Worm (Caenorhabditis elegans) whole organism, L2 larva: ENCODE data around the gene nspg-10.

Experiments
- C34F6.9 ChIP-seq: fragments of 150-350 bp; optimal IDR thresholded peaks from 2 replicates; lab custom pipeline; 2014; ENCODE audit warnings: missing biosample characterization, missing genetic modification characterization
- R02D3.7 ChIP-seq: fragments of 150-350 bp; optimal IDR thresholded peaks from 2 replicates; lab custom pipeline; 2014; ENCODE audit warnings: missing biosample characterization, missing genetic modification characterization
- ZK546.5 ChIP-seq: sonication (generic microtip); optimal IDR thresholded peaks from 2 replicates; lab custom pipeline; 2017; ENCODE audit warnings: missing biosample characterization, missing genetic modification characterization
- alr-1 ChIP-seq: fragments of 150-350 bp; optimal IDR thresholded peaks from 2 replicates; lab custom pipeline; 2014; ENCODE audit warnings: missing biosample characterization, missing genetic modification characterization
- aly-2 ChIP-seq: fragments of 150-350 bp; optimal IDR thresholded peaks from 2 replicates; lab custom pipeline; 2014; ENCODE audit warnings: missing biosample characterization, missing genetic modification characterization
- ama-1 ChIP-seq: fragments of 150-350 bp; optimal IDR thresholded peaks from 2 replicates; lab custom pipeline; 2018; ENCODE audit warnings: inconsistent platforms
- ceh-16 ChIP-seq: fragments of 150-350 bp; optimal IDR thresholded peaks from 2 replicates; lab custom pipeline; 2014; ENCODE audit warnings: missing biosample characterization, missing genetic modification characterization
- ceh-82 ChIP-seq: fragments of 150-350 bp; optimal IDR thresholded peaks from 2 replicates; lab custom pipeline; 2014; ENCODE audit warnings: missing biosample characterization, missing genetic modification characterization
- crh-2 ChIP-seq: sonication (generic microtip); optimal IDR thresholded peaks from 2 replicates; lab custom pipeline; 2017; ENCODE audit warnings: missing biosample characterization, missing genetic modification characterization
- dmd-4 ChIP-seq: sonication (generic microtip); optimal IDR thresholded peaks from 2 replicates; lab custom pipeline; 2017; ENCODE audit warnings: missing biosample characterization, missing genetic modification characterization
- elt-1 ChIP-seq: fragments of 150-350 bp; optimal IDR thresholded peaks from 2 replicates; lab custom pipeline; 2014; ENCODE audit warnings: missing biosample characterization, missing genetic modification characterization
- elt-3 ChIP-seq: sonication (generic microtip); optimal IDR thresholded peaks from 2 replicates; lab custom pipeline; 2017; ENCODE audit warnings: missing biosample characterization, missing genetic modification characterization
- fos-1 ChIP-seq: fragments of 150-350 bp; optimal IDR thresholded peaks from 2 replicates; lab custom pipeline; 2014; ENCODE audit warnings: missing biosample characterization, missing genetic modification characterization
- gmeb-1 ChIP-seq: fragments of 150-350 bp; optimal IDR thresholded peaks from 2 replicates; lab custom pipeline; 2014; ENCODE audit warnings: missing biosample characterization, missing genetic modification characterization
- lin-13 ChIP-seq: fragments of 150-350 bp; optimal IDR thresholded peaks from 2 replicates; lab custom pipeline; 2014; ENCODE audit warnings: missing biosample characterization, missing genetic modification reagents, missing genetic modification characterization
- lin-39 ChIP-seq: fragments of 150-350 bp; optimal IDR thresholded peaks from 2 replicates; lab custom pipeline; 2014; ENCODE audit warnings: missing biosample characterization, missing genetic modification reagents, missing genetic modification characterization
- mab-5 ChIP-seq: fragments of 150-350 bp; optimal IDR thresholded peaks from 2 replicates; lab custom pipeline; 2014; ENCODE audit warnings: missing biosample characterization, missing genetic modification characterization
- mdl-1 ChIP-seq, 2 experiments: fragments of 150-350 bp in 1 of 2; sonication (generic microtip) in 1 of 2; optimal IDR thresholded peaks; 2 replicates each; lab custom pipeline; 2017; ENCODE audit warnings: missing biosample characterization in 2 of 2, missing genetic modification characterization in 2 of 2
- nhr-23 ChIP-seq: fragments of 150-350 bp; optimal IDR thresholded peaks from 2 replicates; lab custom pipeline; 2014; ENCODE audit warnings: missing biosample characterization, missing genetic modification reagents, missing genetic modification characterization
- nhr-237 ChIP-seq: fragments of 150-350 bp; optimal IDR thresholded peaks from 2 replicates; lab custom pipeline; 2014; ENCODE audit warnings: missing biosample characterization, missing genetic modification characterization
- nhr-25 ChIP-seq: fragments of 150-350 bp; sonication (generic microtip); optimal IDR thresholded peaks from 3 replicates; lab custom pipeline; 2014; ENCODE audit warnings: missing biosample characterization, missing genetic modification characterization
- nhr-6 ChIP-seq: fragments of 150-350 bp; optimal IDR thresholded peaks from 2 replicates; lab custom pipeline; 2014; ENCODE audit warnings: missing biosample characterization, missing genetic modification characterization
- nhr-77 ChIP-seq: fragments of 150-350 bp; optimal IDR thresholded peaks from 2 replicates; lab custom pipeline; 2014; ENCODE audit warnings: missing biosample characterization, missing genetic modification characterization
- skn-1 ChIP-seq: sonication (generic microtip); optimal IDR thresholded peaks from 2 replicates; lab custom pipeline; 2017; ENCODE audit warnings: missing biosample characterization, missing genetic modification characterization
- sma-3 ChIP-seq: sonication (generic microtip); optimal IDR thresholded peaks from 2 replicates; lab custom pipeline; 2016; ENCODE audit warnings: missing genetic modification reagents, missing genetic modification characterization, missing compliant biosample characterization
- sma-9 ChIP-seq, 2 experiments: fragments of 150-350 bp in 1 of 2; sonication (generic microtip) in 1 of 2; optimal IDR thresholded peaks; 2 replicates each; lab custom pipeline; 2014 to 2016; ENCODE audit warnings: missing genetic modification characterization in 2 of 2, mild to moderate bottlenecking in 1 of 2, missing biosample characterization in 1 of 2, missing compliant biosample characterization in 1 of 2, missing genetic modification reagents in 1 of 2, moderate library complexity in 1 of 2
- unc-55 ChIP-seq: fragments of 150-350 bp; sonication (generic microtip); optimal IDR thresholded peaks from 3 replicates; lab custom pipeline; 2014; ENCODE audit warnings: missing biosample characterization, missing genetic modification reagents, missing genetic modification characterization
- unc-62 ChIP-seq: fragments of 150-350 bp; optimal IDR thresholded peaks from 2 replicates; lab custom pipeline; 2014; ENCODE audit warnings: missing biosample characterization, missing genetic modification reagents, missing genetic modification characterization
- ztf-11 ChIP-seq: sonication (generic microtip); optimal IDR thresholded peaks from 2 replicates; lab custom pipeline; 2017; ENCODE audit warnings: missing biosample characterization, missing genetic modification characterization
- ztf-4 ChIP-seq: fragments of 150-350 bp; optimal IDR thresholded peaks from 2 replicates; lab custom pipeline; 2014; ENCODE audit warnings: missing biosample characterization, missing genetic modification characterization

The nspg-10 gene

ce11 chrIV:4650624-4651094, 45.1 kb downstream of the nspg-10 start, which contains the start of gene ubc-9 (continued):
- TF ChIP-seq aly-2 (tag; lab: Kevin White, UChicago) (no peak), nhr-25 (tag; lab: Kevin White, UChicago) (peak; percentile 55), ztf-4 (tag; lab: Kevin White, UChicago) (no peak)

- TF ChIP-seq R02D3.7 (tag; lab: Kevin White, UChicago) = no peak
- TF ChIP-seq skn-1 = no peak
- no peak for TF ChIP-seq crh-2
Observed at ce11 chrIV:4652365-4652844, 46.8 kb downstream of the nspg-10 start, which contains the start of gene F29B9.5. Gene F29B9.5, plus strand, starts transcription at chrIV:4652415.

DNA sequence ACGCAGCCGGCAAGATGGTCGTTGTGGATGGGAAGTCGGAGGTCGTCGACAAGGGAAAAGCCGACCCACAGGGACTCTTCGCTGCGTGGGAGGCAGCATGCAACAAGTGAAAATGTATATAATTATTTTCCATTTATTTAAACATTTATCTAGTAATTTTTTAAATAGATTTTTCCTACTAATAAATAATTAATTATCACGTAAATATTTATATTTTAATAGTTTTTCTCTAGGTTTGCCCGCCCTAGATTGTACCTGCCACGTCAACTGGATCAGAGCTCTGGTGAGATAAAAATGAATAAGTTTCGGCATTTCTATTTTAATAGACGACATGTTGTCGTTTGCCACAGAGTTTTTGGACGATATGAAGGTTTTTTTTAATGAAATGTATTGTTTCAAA, 47.4 kb downstream of the nspg-10 start, which contains the start of gene psr-1:
Gene psr-1, plus strand, starts transcription at position 301 of the 400 bp plus-strand sequence.
- TF ChIP-seq unc-55 (GFP tag; lab: Kevin White, UChicago) = no peak
- TF ChIP-seq sma-9 (GFP tag; optimal IDR thresholded peaks at IDR 0.05; lab: Kevin White, UChicago) = no peak
- no peak for TF ChIP-seq sma-9 (tag; optimal IDR thresholded peaks at IDR 0.05; lab: Kevin White, UChicago)
- no peak for TF ChIP-seq nhr-237 (tag; lab: Kevin White, UChicago)
- TF ChIP-seq lin-13 = no peak
- no peak for TF ChIP-seq aly-2 (tag; lab: Kevin White, UChicago)
- TF ChIP-seq elt-1 (tag; lab: Kevin White, UChicago) = no peak
- no peak for TF ChIP-seq gmeb-1 (tag; lab: Kevin White, UChicago)
- TF ChIP-seq fos-1 (tag; lab: Kevin White, UChicago) = no peak
- no peak for TF ChIP-seq nhr-23 (tag; lab: Kevin White, UChicago)
- no peak for TF ChIP-seq ama-1 (lab: Kevin White, UChicago)
- TF ChIP-seq ZK546.5 (tag; lab: Kevin White, UChicago) = no peak
- TF ChIP-seq unc-62 (GFP tag; lab: Kevin White, UChicago) = no peak

DNA sequence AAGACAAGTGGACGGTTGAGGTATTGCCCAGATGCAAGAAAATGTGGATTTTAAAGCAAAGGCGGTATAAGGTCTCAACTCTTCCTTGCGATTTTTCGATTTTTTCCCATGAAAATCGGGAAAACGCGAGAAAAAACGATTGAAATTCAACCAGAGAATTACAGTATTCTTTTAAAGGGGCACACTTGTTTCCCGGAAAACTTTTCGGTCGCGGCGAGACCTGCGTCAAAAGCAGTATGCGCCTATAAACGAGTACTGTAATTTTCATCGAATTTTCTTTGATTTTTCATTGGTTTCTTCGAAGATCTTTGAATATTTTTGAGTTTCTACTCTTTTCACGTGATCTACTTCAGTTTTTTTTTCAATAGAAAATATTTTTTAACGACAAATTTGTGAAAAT, 48.1 kb downstream of the nspg-10 start:
- TF ChIP-seq lin-39 (tag; lab: Kevin White, UChicago) (no peak), C34F6.9 (tag; lab: Kevin White, UChicago) (no peak), mab-5 (no peak), ceh-82 (tag; lab: Kevin White, UChicago) (no peak), ZK546.5 (tag; lab: Kevin White, UChicago) (no peak), R02D3.7 (tag; lab: Kevin White, UChicago) (no peak), lin-13 (no peak), elt-1 (tag; lab: Kevin White, UChicago) (no peak), sma-3 (GFP tag; lab: Kevin White, UChicago) (no peak), nhr-23 (tag; lab: Kevin White, UChicago) (no peak), elt-3 (no peak), nhr-77 (tag; lab: Kevin White, UChicago) (no peak), ztf-11 (no peak), ceh-16 (tag; lab: Kevin White, UChicago) (no peak), alr-1 (no peak), nhr-6 (tag; lab: Kevin White, UChicago) (no peak), gmeb-1 (tag; lab: Kevin White, UChicago) (no peak)

DNA sequence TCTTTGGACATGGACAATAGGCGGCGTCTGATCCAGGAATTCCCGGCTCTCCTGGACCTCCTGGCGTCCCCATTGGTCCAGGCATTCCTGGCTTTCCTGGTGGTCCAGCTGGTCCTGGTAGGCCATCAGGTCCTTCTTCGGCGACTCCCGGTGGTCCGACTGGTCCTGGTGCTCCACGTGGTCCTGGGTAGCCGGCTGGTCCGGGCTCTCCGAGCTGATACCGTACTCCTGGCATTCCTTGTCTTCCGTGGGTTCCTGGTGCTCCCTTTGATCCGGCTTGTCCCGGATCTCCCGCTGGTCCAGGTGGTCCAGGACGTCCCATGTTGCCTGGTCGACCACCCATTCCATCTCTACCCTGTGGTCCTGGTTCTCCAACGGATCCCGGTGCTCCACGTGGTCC, 50.4 kb downstream of the nspg-10 start:
- TF ChIP-seq mab-5 = no peak
- TF ChIP-seq nhr-25 (tag; lab: Kevin White, UChicago) = no peak
- no peak for TF ChIP-seq mdl-1 (tag; optimal IDR thresholded peaks at IDR 0.05; lab: Kevin White, UChicago)
- TF ChIP-seq ama-1 (lab: Kevin White, UChicago) = no peak
- TF ChIP-seq nhr-237 (tag; lab: Kevin White, UChicago) = no peak

ce11 chrIV:4656380-4656779, 50.8 kb downstream of the nspg-10 start:
- TF ChIP-seq ZK546.5 (tag; lab: Kevin White, UChicago) (no peak), nhr-237 (tag; lab: Kevin White, UChicago) (no peak), R02D3.7 (tag; lab: Kevin White, UChicago) (no peak), gmeb-1 (tag; lab: Kevin White, UChicago) (no peak), dmd-4 (tag; lab: Kevin White, UChicago) (no peak), lin-39 (tag; lab: Kevin White, UChicago) (no peak)
